Worm (Caenorhabditis elegans): ENCODE data around the gene sap-140.

ce11 chrIII:7526974-7527466 lies 27.5 kb downstream of the sap-140 start:
- TF ChIP-seq pha-4 (tag; optimal IDR thresholded peaks at IDR 0.05) (no peak), Y53F4B.3 (GFP tag; IDR thresholded peaks at IDR 0.05) (no peak), fkh-3 (tag; optimal IDR thresholded peaks at IDR 0.05) (no peak), repo-1 (tag; optimal IDR thresholded peaks at IDR 0.05) (no peak), bed-2 (GFP tag; IDR thresholded peaks at IDR 0.05) (no peak)
